Worm (Caenorhabditis elegans) whole organism, L3 larva: ENCODE data around the gene M163.22.

Source experiments
- egl-27 ChIP-seq: sonication (generic microtip); optimal IDR thresholded peaks from 4 replicates; lab custom pipeline; 2017; ENCODE audit warnings: missing biosample characterization, missing genetic modification reagents, missing genetic modification characterization
- elt-3 ChIP-seq, 3 experiments: fragments of 150-350 bp in 1 of 3; sonication (generic microtip) in 2 of 3; optimal IDR thresholded peaks; 2 replicates in 2 of 3; 4 replicates in 1 of 3; lab custom pipeline; 2014 to 2017; ENCODE audit warnings: missing biosample characterization in 3 of 3, missing genetic modification characterization in 3 of 3
- fkh-10 ChIP-seq: sonication (generic microtip); optimal IDR thresholded peaks from 2 replicates; lab custom pipeline; 2017; ENCODE audit warnings: missing biosample characterization, missing genetic modification reagents, missing genetic modification characterization
- fos-1 ChIP-seq: fragments of 150-350 bp; optimal IDR thresholded peaks from 2 replicates; lab custom pipeline; 2014; ENCODE audit warnings: missing biosample characterization, missing genetic modification characterization
- nfya-1 ChIP-seq: sonication (generic microtip); optimal IDR thresholded peaks from 2 replicates; lab custom pipeline; 2017; ENCODE audit warnings: missing genetic modification characterization, mild to moderate bottlenecking, missing compliant biosample characterization, antibody characterized with exemption, moderate library complexity; ENCODE audit not compliant: insufficient read depth
- nhr-12 ChIP-seq: fragments of 150-350 bp; optimal IDR thresholded peaks from 2 replicates; lab custom pipeline; 2014; ENCODE audit warnings: missing biosample characterization, missing genetic modification characterization
- nhr-25 ChIP-seq: sonication (generic microtip); optimal IDR thresholded peaks from 2 replicates; lab custom pipeline; 2017; ENCODE audit warnings: missing biosample characterization, missing genetic modification characterization
- nhr-67 ChIP-seq: fragments of 150-350 bp; optimal IDR thresholded peaks from 2 replicates; lab custom pipeline; 2014; ENCODE audit warnings: missing biosample characterization, missing genetic modification characterization
- nhr-77 ChIP-seq: fragments of 150-350 bp; optimal IDR thresholded peaks from 2 replicates; lab custom pipeline; 2014; ENCODE audit warnings: missing biosample characterization, missing genetic modification characterization
- pqm-1 ChIP-seq: fragments of 150-350 bp; optimal IDR thresholded peaks from 2 replicates; lab custom pipeline; 2017; ENCODE audit warnings: missing biosample characterization, missing genetic modification characterization, inconsistent platforms
- unc-39 ChIP-seq: sonication (generic microtip); optimal IDR thresholded peaks from 4 replicates; lab custom pipeline; 2017; ENCODE audit warnings: missing biosample characterization, missing genetic modification characterization
- ztf-4 ChIP-seq: fragments of 150-350 bp; optimal IDR thresholded peaks from 2 replicates; lab custom pipeline; 2014; ENCODE audit warnings: missing biosample characterization, missing genetic modification characterization

DNA sequence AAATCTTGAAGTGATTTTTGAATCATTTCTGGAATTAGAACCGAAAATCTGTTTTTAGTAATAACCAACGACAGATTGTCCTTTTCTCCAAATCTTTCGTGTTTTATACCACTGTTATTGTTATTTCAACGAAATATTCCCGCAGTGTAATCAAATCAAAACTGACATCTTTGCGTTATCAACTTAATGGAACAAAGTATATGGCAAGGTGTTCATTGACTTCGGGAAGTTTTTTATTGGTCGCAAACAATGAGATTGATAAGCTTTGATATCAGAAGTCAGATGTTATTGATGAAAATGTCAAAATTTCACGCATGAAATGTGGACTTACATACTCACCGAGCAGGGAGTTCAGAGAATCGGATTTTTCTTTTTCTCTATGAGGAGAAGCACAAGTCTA lies 41.0 kb upstream of the M163.22 start, which contains the start of gene F23D12.11:
- TF ChIP-seq nfya-1 (tag; lab: Kevin White, UChicago): no peak
- no peak for TF ChIP-seq fos-1 (tag; lab: Kevin White, UChicago)
- no peak for TF ChIP-seq pqm-1 (tag; lab: Kevin White, UChicago)
- TF ChIP-seq ztf-4: no peak
- no peak for TF ChIP-seq nhr-12 (tag; lab: Kevin White, UChicago)
- TF ChIP-seq nhr-25 (tag; lab: Kevin White, UChicago): no peak
- no peak for TF ChIP-seq elt-3 (tag; optimal IDR thresholded peaks at IDR 0.05; lab: Kevin White, UChicago)
- TF ChIP-seq unc-39 (tag; lab: Kevin White, UChicago): no peak
- TF ChIP-seq nhr-77: no peak
- TF ChIP-seq egl-27 (tag; lab: Kevin White, UChicago): no peak
- TF ChIP-seq fkh-10: no peak
- TF ChIP-seq nhr-67 (tag; lab: Kevin White, UChicago): no peak
